Worm (Caenorhabditis elegans) whole organism, midembryonic: Measurements from ENCODE around the gene clec-83.

Experiments used
- T22C8.4 ChIP-seq: fragments of 200-800 bp; sonication (Bioruptor generic); IDR thresholded peaks from 2 replicates; pipeline ENCODE4 v1.3.6; 2022; ENCODE audit warnings: missing genetic modification characterization, missing compliant biosample characterization
- cog-1 ChIP-seq: sonication (generic microtip); optimal IDR thresholded peaks from 2 replicates; lab custom pipeline; 2016; ENCODE audit warnings: missing genetic modification characterization, missing compliant biosample characterization
- flt-1 ChIP-seq: fragments of 200-800 bp; sonication (Bioruptor generic); IDR thresholded peaks from 2 replicates; pipeline ENCODE4 v1.3.6; 2022; ENCODE audit warnings: missing genetic modification characterization, missing compliant biosample characterization
- klf-2 ChIP-seq: fragments of 200-800 bp; sonication (Bioruptor generic); conservative IDR thresholded peaks from 2 replicates; pipeline ENCODE4 v1.3.6; 2022; ENCODE audit warnings: missing genetic modification reagents, missing genetic modification characterization, missing compliant biosample characterization
- med-1 ChIP-seq: sonication (generic microtip); optimal IDR thresholded peaks from 2 replicates; lab custom pipeline; 2017; ENCODE audit warnings: missing genetic modification characterization, mild to moderate bottlenecking, missing compliant biosample characterization, antibody characterized with exemption, missing genetic modification reagents; ENCODE audit not compliant: insufficient read depth
- ref-1 ChIP-seq: fragments of 200-800 bp; sonication (Bioruptor generic); conservative IDR thresholded peaks from 2 replicates; pipeline ENCODE4 v1.3.6; 2022; ENCODE audit warnings: missing genetic modification reagents, missing genetic modification characterization, missing compliant biosample characterization
- tab-1 ChIP-seq: fragments of 200-800 bp; sonication (Bioruptor generic); IDR thresholded peaks from 2 replicates; pipeline ENCODE4 v1.3.6; 2022; ENCODE audit warnings: missing genetic modification characterization, missing compliant biosample characterization
- ztf-23 ChIP-seq: fragments of 200-800 bp; sonication (Bioruptor generic); IDR thresholded peaks from 2 replicates; pipeline ENCODE4 v1.3.6; 2022; ENCODE audit warnings: missing genetic modification reagents, missing genetic modification characterization, missing compliant biosample characterization
- ztf-29 ChIP-seq: fragments of 200-800 bp; sonication (Bioruptor generic); IDR thresholded peaks from 2 replicates; pipeline ENCODE4 v1.3.6; 2022; ENCODE audit warnings: missing genetic modification reagents, missing genetic modification characterization, missing compliant biosample characterization

The clec-83 gene

ce11 chrIV:2841260-2841659 lies at the start of gene clec-83:
clec-83 (minus strand) TSS chrIV:2841472.
- no peak for TF ChIP-seq ref-1 (GFP tag; lab: Robert Waterston, UW)

- no peak for TF ChIP-seq klf-2 (GFP tag; lab: Robert Waterston, UW)
- no peak for TF ChIP-seq med-1 (GFP tag; lab: Kevin White, UChicago)
- TF ChIP-seq flt-1 (GFP tag; lab: Robert Waterston, UW), result no peak
- TF ChIP-seq ztf-29 (GFP tag; lab: Robert Waterston, UW), result no peak
Observed at ce11 chrIV:2890401-2890952, 49.2 kb upstream of the clec-83 start, which contains the start of the genes nprt-1 and dib-1. nprt-1 (minus strand) TSS chrIV:2890451. dib-1 (plus strand) TSS chrIV:2890882.

ce11 chrIV:2888496-2889101 lies 47.3 kb upstream of the clec-83 start:
- TF ChIP-seq cog-1 (no peak), ztf-23 (GFP tag; lab: Robert Waterston, UW) (no peak), ztf-29 (GFP tag; lab: Robert Waterston, UW) (no peak), T22C8.4 (GFP tag; lab: Robert Waterston, UW) (no peak), flt-1 (GFP tag; lab: Robert Waterston, UW) (no peak), klf-2 (GFP tag; lab: Robert Waterston, UW) (no peak), ref-1 (GFP tag; lab: Robert Waterston, UW) (no peak)

ce11 chrIV:2887245-2887644 lies 46.0 kb upstream of the clec-83 start:
- no peak for TF ChIP-seq ztf-23 (GFP tag; lab: Robert Waterston, UW)
- TF ChIP-seq med-1 (GFP tag; lab: Kevin White, UChicago), result no peak
- TF ChIP-seq tab-1 (GFP tag; lab: Robert Waterston, UW), result no peak
- TF ChIP-seq ref-1 (GFP tag; lab: Robert Waterston, UW), result no peak
- TF ChIP-seq T22C8.4 (GFP tag; lab: Robert Waterston, UW), result no peak
- TF ChIP-seq ztf-29 (GFP tag; lab: Robert Waterston, UW), result no peak
- no peak for TF ChIP-seq flt-1 (GFP tag; lab: Robert Waterston, UW)
- no peak for TF ChIP-seq klf-2 (GFP tag; lab: Robert Waterston, UW)
- TF ChIP-seq cog-1, result no peak

- TF ChIP-seq tab-1 (GFP tag; lab: Robert Waterston, UW) (no peak), flt-1 (GFP tag; lab: Robert Waterston, UW) (no peak), klf-2 (GFP tag; lab: Robert Waterston, UW) (no peak), ref-1 (GFP tag; lab: Robert Waterston, UW) (no peak), T22C8.4 (GFP tag; lab: Robert Waterston, UW) (no peak), cog-1 (no peak), ztf-23 (GFP tag; lab: Robert Waterston, UW) (no peak), ztf-29 (GFP tag; lab: Robert Waterston, UW) (no peak), med-1 (GFP tag; lab: Kevin White, UChicago) (no peak)
Observed at ce11 chrIV:2886655-2887054, 45.4 kb upstream of the clec-83 start, which contains the start of gene dml-1. dml-1 (plus strand) TSS chrIV:2886955.

ce11 chrIV:2885260-2885659 lies 44.0 kb upstream of the clec-83 start:
- TF ChIP-seq tab-1 (GFP tag; lab: Robert Waterston, UW) (no peak), klf-2 (GFP tag; lab: Robert Waterston, UW) (no peak), T22C8.4 (GFP tag; lab: Robert Waterston, UW) (no peak), ztf-29 (GFP tag; lab: Robert Waterston, UW) (no peak), cog-1 (no peak), ref-1 (GFP tag; lab: Robert Waterston, UW) (no peak), flt-1 (GFP tag; lab: Robert Waterston, UW) (no peak), med-1 (GFP tag; lab: Kevin White, UChicago) (no peak), ztf-23 (GFP tag; lab: Robert Waterston, UW) (no peak)

- TF ChIP-seq ztf-23 (GFP tag; lab: Robert Waterston, UW) (no peak), ref-1 (GFP tag; lab: Robert Waterston, UW) (no peak)
Observed at ce11 chrIV:2864743-2865142, 23.5 kb upstream of the clec-83 start, which contains the start of gene Y54G2A.16. Y54G2A.16 (minus strand) TSS chrIV:2864843.

ce11 chrIV:2858734-2859133 lies 17.5 kb upstream of the clec-83 start:
- no peak for TF ChIP-seq flt-1 (GFP tag; lab: Robert Waterston, UW)
- no peak for TF ChIP-seq cog-1
- no peak for TF ChIP-seq ref-1 (GFP tag; lab: Robert Waterston, UW)
- TF ChIP-seq ztf-29 (GFP tag; lab: Robert Waterston, UW), result no peak

ce11 chrIV:2855056-2855752 lies 13.9 kb upstream of the clec-83 start:
- TF ChIP-seq cog-1, result no peak
- no peak for TF ChIP-seq ztf-29 (GFP tag; lab: Robert Waterston, UW)
- no peak for TF ChIP-seq med-1 (GFP tag; lab: Kevin White, UChicago)
- no peak for TF ChIP-seq ref-1 (GFP tag; lab: Robert Waterston, UW)
- TF ChIP-seq T22C8.4 (GFP tag; lab: Robert Waterston, UW), result no peak

ce11 chrIV:2854161-2854560 lies 12.9 kb upstream of the clec-83 start:
- TF ChIP-seq med-1 (GFP tag; lab: Kevin White, UChicago) (no peak), flt-1 (GFP tag; lab: Robert Waterston, UW) (no peak), cog-1 (no peak), ref-1 (GFP tag; lab: Robert Waterston, UW) (no peak)
